Fruit fly (Drosophila melanogaster) whole organism, embryonic: Measurements from ENCODE around the gene CG33307.

Experiments used
- CG10979 ChIP-seq: fragments of 200-800 bp; sonication (Bioruptor generic); optimal IDR thresholded peaks from 2 replicates; lab custom pipeline; 2018; ENCODE audit warnings: missing biosample characterization, mild to moderate bottlenecking, missing genetic modification characterization, moderate library complexity
- CG11723 ChIP-seq: fragments of 200-800 bp; sonication (Bioruptor generic); optimal IDR thresholded peaks from 2 replicates; lab custom pipeline; 2017; ENCODE audit warnings: missing biosample characterization, mild to moderate bottlenecking, missing genetic modification characterization
- CG12769 ChIP-seq: fragments of 200-800 bp; sonication (Bioruptor generic); optimal IDR thresholded peaks from 2 replicates; lab custom pipeline; 2019; ENCODE audit warnings: missing biosample characterization, mild to moderate bottlenecking, missing genetic modification characterization, moderate library complexity
- CG13624 ChIP-seq: fragments of 200-800 bp; sonication (Bioruptor generic); optimal IDR thresholded peaks from 2 replicates; lab custom pipeline; 2016; ENCODE audit warnings: missing biosample characterization, missing genetic modification characterization
- CG13894 ChIP-seq: fragments of 200-800 bp; sonication (Bioruptor generic); optimal IDR thresholded peaks from 3 replicates; lab custom pipeline; 2018; ENCODE audit warnings: missing biosample characterization, mild to moderate bottlenecking, missing genetic modification characterization, moderate library complexity
- CG17568 ChIP-seq: fragments of 200-800 bp; sonication (Bioruptor generic); optimal IDR thresholded peaks from 2 replicates; lab custom pipeline; 2018; ENCODE audit warnings: missing biosample characterization, mild to moderate bottlenecking, missing genetic modification characterization, moderate library complexity
- CG17912 ChIP-seq: fragments of 200-800 bp; sonication (Bioruptor generic); optimal IDR thresholded peaks from 2 replicates; lab custom pipeline; 2018; ENCODE audit warnings: missing biosample characterization, mild to moderate bottlenecking, missing genetic modification characterization
- CG2712 ChIP-seq: fragments of 200-800 bp; optimal IDR thresholded peaks from 3 replicates; lab custom pipeline; 2019; ENCODE audit warnings: missing biosample characterization, mild to moderate bottlenecking, missing genetic modification characterization, moderate library complexity
- CG2875 ChIP-seq: fragments of 200-800 bp; sonication (Bioruptor generic); optimal IDR thresholded peaks from 2 replicates; lab custom pipeline; 2017; ENCODE audit warnings: missing biosample characterization, mild to moderate bottlenecking, missing genetic modification characterization, missing genetic modification reagents
- CG33213 ChIP-seq: fragments of 200-800 bp; sonication (Bioruptor generic); optimal IDR thresholded peaks from 3 replicates; lab custom pipeline; 2016; ENCODE audit warnings: missing biosample characterization, missing genetic modification characterization
- CG4404 ChIP-seq: fragments of 200-800 bp; sonication (Bioruptor generic); IDR thresholded peaks from 2 replicates; pipeline ENCODE4 v1.3.6; 2022; ENCODE audit warnings: missing biosample characterization, missing genetic modification characterization
- CG6272 ChIP-seq: fragments of 200-800 bp; sonication (Bioruptor generic); IDR thresholded peaks from 2 replicates; pipeline ENCODE4 v1.3.6; 2022; ENCODE audit warnings: missing biosample characterization, missing genetic modification characterization
- CG6854 ChIP-seq: fragments of 200-800 bp; sonication (Bioruptor generic); optimal IDR thresholded peaks from 3 replicates; lab custom pipeline; 2017; ENCODE audit warnings: missing biosample characterization, mild to moderate bottlenecking, missing genetic modification characterization
- CG7271 ChIP-seq: fragments of 200-800 bp; sonication (Bioruptor generic); optimal IDR thresholded peaks from 2 replicates; lab custom pipeline; 2018; ENCODE audit warnings: missing biosample characterization, mild to moderate bottlenecking, missing genetic modification characterization, moderate library complexity
- CG7928 ChIP-seq: fragments of 200-800 bp; sonication (Bioruptor generic); optimal IDR thresholded peaks from 2 replicates; lab custom pipeline; 2017; ENCODE audit warnings: missing biosample characterization, mild to moderate bottlenecking, missing genetic modification characterization
- CG9609 ChIP-seq: fragments of 200-800 bp; sonication (Bioruptor generic); optimal IDR thresholded peaks from 3 replicates; lab custom pipeline; 2016; ENCODE audit warnings: missing biosample characterization, missing genetic modification characterization
- CTCF ChIP-seq: fragments of 200-800 bp; sonication (Bioruptor generic); optimal IDR thresholded peaks from 2 replicates; lab custom pipeline; 2017; ENCODE audit warnings: missing biosample characterization, mild to moderate bottlenecking, missing genetic modification characterization, moderate library complexity
- D19B ChIP-seq: fragments of 200-800 bp; sonication (Bioruptor generic); optimal IDR thresholded peaks from 2 replicates; lab custom pipeline; 2017; ENCODE audit warnings: missing biosample characterization, mild to moderate bottlenecking, missing genetic modification characterization
- Dll ChIP-seq: fragments of 200-800 bp; sonication (Bioruptor generic); IDR thresholded peaks from 4 replicates; pipeline ENCODE4 v1.3.6; 2022; ENCODE audit warnings: missing biosample characterization, missing genetic modification characterization; ENCODE audit not compliant: partially characterized antibody
- Doc2 ChIP-seq: fragments of 200-800 bp; sonication (Bioruptor generic); IDR thresholded peaks from 2 replicates; pipeline ENCODE4 v1.3.6; 2022; ENCODE audit warnings: missing biosample characterization, missing genetic modification characterization
- Elba2 ChIP-seq: fragments of 200-800 bp; sonication (Bioruptor generic); optimal IDR thresholded peaks from 3 replicates; lab custom pipeline; 2016; ENCODE audit warnings: missing biosample characterization, missing genetic modification characterization
- Hey ChIP-seq: fragments of 200-800 bp; sonication (Bioruptor generic); optimal IDR thresholded peaks from 3 replicates; lab custom pipeline; 2018; ENCODE audit warnings: missing biosample characterization, mild to moderate bottlenecking, missing genetic modification characterization
- Lpt ChIP-seq: fragments of >200 bp; optimal IDR thresholded peaks from 2 replicates; lab custom pipeline; 2018; ENCODE audit warnings: missing biosample characterization, missing genetic modification characterization
- NK7.1 ChIP-seq: fragments of 200-800 bp; sonication (Bioruptor generic); optimal IDR thresholded peaks from 3 replicates; lab custom pipeline; 2016; ENCODE audit warnings: missing biosample characterization, missing genetic modification characterization
- Oaz ChIP-seq: fragments of 200-800 bp; sonication (Bioruptor generic); IDR thresholded peaks from 2 replicates; pipeline ENCODE4 v1.3.6; 2022; ENCODE audit warnings: missing biosample characterization, missing genetic modification characterization
- Side ChIP-seq: fragments of 200-800 bp; sonication (Bioruptor generic); optimal IDR thresholded peaks from 2 replicates; lab custom pipeline; 2016; ENCODE audit warnings: missing biosample characterization, missing genetic modification characterization
- Six4 ChIP-seq: fragments of 200-800 bp; sonication (Bioruptor generic); optimal IDR thresholded peaks from 2 replicates; lab custom pipeline; 2016; ENCODE audit warnings: missing biosample characterization, missing genetic modification characterization
- Tbp ChIP-seq: fragments of >200 bp; optimal IDR thresholded peaks from 2 replicates; lab custom pipeline; 2018; ENCODE audit warnings: missing biosample characterization, missing genetic modification characterization
- Usf ChIP-seq: fragments of 200-800 bp; sonication (Bioruptor generic); optimal IDR thresholded peaks from 2 replicates; lab custom pipeline; 2017; ENCODE audit warnings: missing genotype, missing biosample characterization, missing genetic modification characterization
- YL-1 ChIP-seq: fragments of 200-800 bp; sonication (Bioruptor generic); optimal IDR thresholded peaks from 3 replicates; lab custom pipeline; 2017; ENCODE audit warnings: missing biosample characterization, mild to moderate bottlenecking, missing genetic modification characterization
- cg ChIP-seq: fragments of 200-800 bp; sonication (Bioruptor generic); optimal IDR thresholded peaks from 3 replicates; lab custom pipeline; 2019; ENCODE audit warnings: missing biosample characterization, mild to moderate bottlenecking, missing genetic modification characterization, moderate library complexity
- corto ChIP-seq: fragments of 200-800 bp; sonication (Bioruptor generic); optimal IDR thresholded peaks from 2 replicates; lab custom pipeline; 2016; ENCODE audit warnings: missing biosample characterization, mild to moderate bottlenecking, missing genetic modification characterization, moderate library complexity
- crp ChIP-seq, 2 experiments: fragments of 200-800 bp; sonication (Bioruptor generic); optimal IDR thresholded peaks; 2 replicates in 1 of 2; 3 replicates in 1 of 2; lab custom pipeline; 2017; ENCODE audit warnings: missing biosample characterization in 2 of 2, missing genetic modification characterization in 2 of 2, mild to moderate bottlenecking in 1 of 2, moderate library complexity in 1 of 2
- cwo ChIP-seq: fragments of 200-800 bp; sonication (Bioruptor generic); optimal IDR thresholded peaks from 3 replicates; lab custom pipeline; 2017; ENCODE audit warnings: missing biosample characterization, missing genetic modification characterization, mild to moderate bottlenecking, moderate library complexity, missing genetic modification reagents
- dpn ChIP-seq, 2 experiments: fragments of 200-800 bp; sonication (Bioruptor generic); optimal IDR thresholded peaks; 3 replicates each; lab custom pipeline; 2016; ENCODE audit warnings: missing biosample characterization in 2 of 2, missing genetic modification characterization in 2 of 2
- fd64A ChIP-seq: fragments of 200-800 bp; sonication (Bioruptor generic); optimal IDR thresholded peaks from 3 replicates; lab custom pipeline; 2018; ENCODE audit warnings: missing biosample characterization, mild to moderate bottlenecking, missing genetic modification characterization
- fd96Cb ChIP-seq: fragments of 200-800 bp; sonication (Bioruptor generic); optimal IDR thresholded peaks from 2 replicates; lab custom pipeline; 2018; ENCODE audit warnings: missing biosample characterization, mild to moderate bottlenecking, missing genetic modification characterization, moderate library complexity
- gfzf ChIP-seq: fragments of 200-800 bp; sonication (Bioruptor generic); optimal IDR thresholded peaks from 2 replicates; lab custom pipeline; 2016; ENCODE audit warnings: missing biosample characterization, mild to moderate bottlenecking, missing genetic modification characterization, moderate library complexity
- insv ChIP-seq, 2 experiments: fragments of 200-800 bp; sonication (Bioruptor generic); optimal IDR thresholded peaks; 3 replicates each; lab custom pipeline; 2016 to 2018; ENCODE audit warnings: missing biosample characterization in 2 of 2, missing genetic modification characterization in 2 of 2
- kni ChIP-seq: fragments of 200-800 bp; sonication (Bioruptor generic); optimal IDR thresholded peaks from 3 replicates; lab custom pipeline; 2017; ENCODE audit warnings: mild to moderate bottlenecking, missing biosample characterization, missing genetic modification reagents, missing genetic modification characterization
- knrl ChIP-seq: fragments of 200-800 bp; sonication (Bioruptor generic); IDR thresholded peaks from 3 replicates; pipeline ENCODE4 v1.3.6; 2022; ENCODE audit warnings: missing biosample characterization, missing genetic modification characterization; ENCODE audit not compliant: partially characterized antibody
- mirr ChIP-seq: fragments of 200-800 bp; sonication (Bioruptor generic); optimal IDR thresholded peaks from 3 replicates; lab custom pipeline; 2018; ENCODE audit warnings: missing biosample characterization, mild to moderate bottlenecking, missing genetic modification characterization
- prd ChIP-seq, 3 experiments: fragments of >200 bp in 2 of 3; fragments of 200-800 bp in 1 of 3; sonication (Bioruptor generic) in 1 of 3; optimal IDR thresholded peaks in 2 of 3; IDR thresholded peaks in 1 of 3; 2 replicates in 2 of 3; 3 replicates in 1 of 3; pipeline versions ENCODE4 v1.3.6 to Lab custom; 2017 to 2022; ENCODE audit warnings: missing biosample characterization in 1 of 3, missing genetic modification characterization in 1 of 3
- pros ChIP-seq: fragments of 200-800 bp; sonication (Bioruptor generic); optimal IDR thresholded peaks from 3 replicates; lab custom pipeline; 2019; ENCODE audit warnings: missing biosample characterization, mild to moderate bottlenecking, missing genetic modification characterization, moderate library complexity
- ro ChIP-seq: fragments of 200-800 bp; sonication (Bioruptor generic); IDR thresholded peaks from 2 replicates; pipeline ENCODE4 v1.3.6; 2022; ENCODE audit warnings: missing biosample characterization, missing genetic modification characterization
- run ChIP-seq: fragments of 200-800 bp; sonication (Bioruptor generic); optimal IDR thresholded peaks from 3 replicates; lab custom pipeline; 2018; ENCODE audit warnings: missing biosample characterization, mild to moderate bottlenecking, missing genetic modification characterization
- salm ChIP-seq: fragments of 200-800 bp; sonication (Bioruptor generic); optimal IDR thresholded peaks from 2 replicates; lab custom pipeline; 2018; ENCODE audit warnings: missing biosample characterization, mild to moderate bottlenecking, missing genetic modification characterization
- sens ChIP-seq: fragments of 200-800 bp; sonication (Bioruptor generic); peaks from one replicate; lab custom pipeline; 2016; ENCODE audit warnings: missing biosample characterization, missing genetic modification characterization

The CG33307 gene

DNA sequence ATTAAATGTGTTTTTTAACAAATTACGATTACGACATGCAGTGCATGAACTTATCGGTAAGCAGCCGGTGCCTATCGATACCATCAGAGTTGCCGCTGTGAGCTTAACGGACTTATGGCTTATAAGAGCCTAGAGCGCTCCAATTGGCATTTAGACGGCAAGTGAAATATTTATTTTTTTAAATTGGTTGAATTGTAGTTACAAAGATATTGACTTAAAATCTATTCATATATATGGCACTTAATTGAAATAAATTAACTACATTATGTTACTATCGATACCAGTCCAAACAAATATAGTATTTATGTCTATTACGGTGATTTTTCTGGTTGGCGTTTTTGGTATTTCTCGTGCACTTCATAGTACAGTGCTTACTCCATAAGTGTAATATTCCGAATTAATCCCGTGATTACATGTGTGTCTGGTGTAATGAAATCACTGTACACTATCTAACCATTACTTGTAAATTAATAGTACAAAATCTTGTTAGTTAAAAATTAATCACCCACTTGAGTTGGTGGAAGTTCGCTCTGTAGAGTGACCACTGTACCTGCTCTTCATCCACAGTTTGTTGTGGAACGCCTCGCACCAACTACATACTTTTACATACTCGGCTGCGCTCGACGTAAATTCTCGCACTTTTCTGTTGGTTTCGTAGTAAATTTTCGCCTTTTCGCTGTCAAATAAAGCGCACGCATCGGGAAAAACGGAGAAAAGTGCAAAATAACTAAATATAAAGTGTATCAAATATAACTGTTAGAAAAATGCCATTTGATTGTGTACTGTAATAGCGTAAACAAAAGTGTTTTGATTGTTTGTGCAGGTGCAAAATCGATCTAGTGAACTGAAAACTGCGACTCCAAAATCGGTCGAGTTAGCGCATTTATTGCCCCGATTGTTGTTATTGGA is 6.1 kb downstream of the CG33307 start, which contains the start of the genes mRpS23 and CenG1A (continued):
- TF ChIP-seq prd (optimal IDR thresholded peaks at IDR 0.05; lab: Kevin White, UChicago) (no peak), prd (GFP tag; IDR thresholded peaks at IDR 0.05; lab: Robert Waterston, UW) (peak; percentile 100), ro (GFP tag; lab: Robert Waterston, UW) (peak; percentile 99), Usf (GFP tag; lab: Kevin White, UChicago) (peak; percentile 99), Six4 (peak; percentile 100), CG17568 (peak; percentile 100), CG33213 (peak; percentile 100), corto (GFP tag; lab: Kevin White, UChicago) (no peak), run (tag; lab: Kevin White, UChicago) (peak; percentile 100), pros (GFP tag; lab: Kevin White, UChicago) (peak; percentile 80), CG11723 (peak; percentile 99), YL-1 (peak; percentile 99), Doc2 (GFP tag; lab: Robert Waterston, UW) (peak; percentile 99), crp (GFP tag; optimal IDR thresholded peaks at IDR 0.05; lab: Kevin White, UChicago) (peak; percentile 52 to 78), CG2712 (tag; lab: Kevin White, UChicago) (peak; percentile 100), knrl (peak; percentile 87), Dll (GFP tag; lab: Robert Waterston, UW) (peak; percentile 93), CG4404 (GFP tag; lab: Robert Waterston, UW) (peak; percentile 100), CG13894 (tag; lab: Kevin White, UChicago) (peak; percentile 99), mirr (GFP tag; lab: Kevin White, UChicago) (peak; percentile 100), gfzf (peak; percentile 84), cwo (GFP tag; lab: Kevin White, UChicago) (peak; percentile 99), Oaz (peak; percentile 100), fd64A (GFP tag; lab: Kevin White, UChicago) (peak; percentile 100), CG12769 (tag; lab: Kevin White, UChicago) (peak; percentile 100), CG6272 (GFP tag; lab: Robert Waterston, UW) (peak; percentile 100), D19B (GFP tag; lab: Kevin White, UChicago) (peak; percentile 98), CG7928 (GFP tag; lab: Kevin White, UChicago) (peak; percentile 88), insv (GFP tag; optimal IDR thresholded peaks at IDR 0.05; lab: Kevin White, UChicago) (peak; percentile 73 to 89), kni (GFP tag; lab: Kevin White, UChicago) (peak; percentile 94), NK7.1 (GFP tag; lab: Kevin White, UChicago) (peak; percentile 99), CG9609 (GFP tag; lab: Kevin White, UChicago) (peak; percentile 100), CG2875 (GFP tag; lab: Kevin White, UChicago) (peak; percentile 100), CG13624 (GFP tag; lab: Kevin White, UChicago) (peak; percentile 100), sens (peak; percentile 100), Side (peak; percentile 100), salm (tag; lab: Kevin White, UChicago) (peak; percentile 100), Lpt (GFP tag; lab: Kevin White, UChicago) (no peak), Elba2 (GFP tag; lab: Kevin White, UChicago) (peak; percentile 99), CG17912 (GFP tag; lab: Kevin White, UChicago) (peak; percentile 99), fd96Cb (tag; lab: Kevin White, UChicago) (peak; percentile 100), CTCF (peak; percentile 82), CG7271 (tag; lab: Kevin White, UChicago) (peak; percentile 99), CG10979 (tag; lab: Kevin White, UChicago) (peak; percentile 100), Tbp (GFP tag; lab: Kevin White, UChicago) (no peak), Hey (tag; lab: Kevin White, UChicago) (peak; percentile 99), CG6854 (GFP tag; lab: Kevin White, UChicago) (peak; percentile 100), dpn (GFP tag; optimal IDR thresholded peaks at IDR 0.05; lab: Kevin White, UChicago) (peak; percentile 100), cg (GFP tag; lab: Kevin White, UChicago) (peak; percentile 14)
